Worm (Caenorhabditis elegans): ENCODE measurements around the gene Y61A9LA.1.

The Y61A9LA.1 gene

ce11 chrV:4550459-4550858 lies 34.6 kb upstream of the Y61A9LA.1 start:
- TF ChIP-seq ces-1 (GFP tag; optimal IDR thresholded peaks at IDR 0.05) (no peak), dsc-1 (tag; optimal IDR thresholded peaks at IDR 0.05) (no peak), hlh-4 (tag; optimal IDR thresholded peaks at IDR 0.05) (no peak), pax-3 (tag; optimal IDR thresholded peaks at IDR 0.05) (no peak), blmp-1 (tag; optimal IDR thresholded peaks at IDR 0.05) (peak; percentile 41), unc-86 (tag; optimal IDR thresholded peaks at IDR 0.05) (no peak), ama-1 (optimal IDR thresholded peaks at IDR 0.05) (no peak), elt-2 (tag; optimal IDR thresholded peaks at IDR 0.05) (no peak), fkh-10 (GFP tag; optimal IDR thresholded peaks at IDR 0.05) (no peak), ceh-8 (GFP tag; optimal IDR thresholded peaks at IDR 0.05) (no peak), fkh-4 (tag; optimal IDR thresholded peaks at IDR 0.05; ENCODE audit: borderline replicate concordance) (no peak), lin-39 (tag; optimal IDR thresholded peaks at IDR 0.05) (no peak), tbx-2 (tag; optimal IDR thresholded peaks at IDR 0.05) (peak; percentile 23), alr-1 (tag; optimal IDR thresholded peaks at IDR 0.05; ENCODE audit: borderline replicate concordance) (no peak), fos-1 (tag; optimal IDR thresholded peaks at IDR 0.05) (no peak), ztf-11 (tag; optimal IDR thresholded peaks at IDR 0.05) (no peak), irx-1 (tag; optimal IDR thresholded peaks at IDR 0.05) (peak; percentile 12), lin-13 (GFP tag; optimal IDR thresholded peaks at IDR 0.05) (no peak), snu-23 (GFP tag; optimal IDR thresholded peaks at IDR 0.05) (peak; percentile 79), nhr-237 (tag; optimal IDR thresholded peaks at IDR 0.05) (no peak), hlh-17 (GFP tag; optimal IDR thresholded peaks at IDR 0.05; ENCODE audit: borderline replicate concordance) (no peak), nhr-90 (tag; optimal IDR thresholded peaks at IDR 0.05; ENCODE audit: poor library complexity) (peak; percentile 58), jun-1 (tag; optimal IDR thresholded peaks at IDR 0.05) (no peak), nhr-84 (tag; optimal IDR thresholded peaks at IDR 0.05) (no peak), efl-3 (GFP tag; optimal IDR thresholded peaks at IDR 0.05) (no peak), efl-1 (optimal IDR thresholded peaks at IDR 0.05) (peak in 1 of 2 experiments; percentile 18), efl-1 (GFP tag; optimal IDR thresholded peaks at IDR 0.05 in 1 of 2) (no peak), mep-1 (tag; optimal IDR thresholded peaks at IDR 0.05) (peak; percentile 32), nhr-28 (tag; optimal IDR thresholded peaks at IDR 0.05) (no peak), pag-3 (tag; optimal IDR thresholded peaks at IDR 0.05; ENCODE audit: borderline replicate concordance, insufficient read depth) (no peak), unc-30 (tag; optimal IDR thresholded peaks at IDR 0.05) (no peak), unc-98 (GFP tag; IDR thresholded peaks at IDR 0.05) (no peak), ztf-4 (tag; optimal IDR thresholded peaks at IDR 0.05) (no peak), lin-35 (GFP tag; optimal IDR thresholded peaks at IDR 0.05) (peak; percentile 12 to 46), mef-2 (tag; optimal IDR thresholded peaks at IDR 0.05) (no peak), lsy-2 (tag; optimal IDR thresholded peaks at IDR 0.05) (peak; percentile 23 to 55), unc-130 (tag; optimal IDR thresholded peaks at IDR 0.05) (no peak), C16A3.4 (tag; optimal IDR thresholded peaks at IDR 0.05) (no peak), nhr-76 (tag; optimal IDR thresholded peaks at IDR 0.05) (no peak), lin-15B (tag; optimal IDR thresholded peaks at IDR 0.05) (no peak), tlp-1 (tag; optimal IDR thresholded peaks at IDR 0.05) (no peak), hpl-2 (GFP tag; optimal IDR thresholded peaks at IDR 0.05) (no peak), nhr-20 (tag; optimal IDR thresholded peaks at IDR 0.05) (peak; percentile 72), ets-5 (GFP tag; IDR thresholded peaks at IDR 0.05) (no peak), zag-1 (tag; optimal IDR thresholded peaks at IDR 0.05) (no peak), egl-27 (tag; optimal IDR thresholded peaks at IDR 0.05) (no peak), ceh-63 (GFP tag; optimal IDR thresholded peaks at IDR 0.05) (no peak), mab-9 (GFP tag; IDR thresholded peaks at IDR 0.05) (no peak), snpc-4 (tag; optimal IDR thresholded peaks at IDR 0.05) (no peak), lir-3 (tag; optimal IDR thresholded peaks at IDR 0.05; ENCODE audit: poor library complexity) (no peak), C04F5.9 (tag; optimal IDR thresholded peaks at IDR 0.05) (no peak), elt-3 (tag; optimal IDR thresholded peaks at IDR 0.05) (peak in 2 of 6 experiments; percentile 33 to 51), grh-1 (GFP tag; IDR thresholded peaks at IDR 0.05) (peak; percentile 47; the same call in 1 of the 2 replicates), xbp-1 (tag; optimal IDR thresholded peaks at IDR 0.05) (no peak)
